Fruit fly (Drosophila melanogaster) whole organism, prepupa: Measurements from ENCODE around the gene Dlic.

Experiments
- CG10631 ChIP-seq: fragments of 200-800 bp; sonication (Bioruptor generic); optimal IDR thresholded peaks from 2 replicates; lab custom pipeline; 2016; ENCODE audit warnings: missing biosample characterization, missing genetic modification characterization
- CG10669 ChIP-seq: fragments of 200-800 bp; sonication (Bioruptor generic); optimal IDR thresholded peaks from 3 replicates; lab custom pipeline; 2018; ENCODE audit warnings: missing biosample characterization, mild to moderate bottlenecking, missing genetic modification characterization, moderate library complexity
- CG11294 ChIP-seq: fragments of 200-800 bp; sonication (Bioruptor generic); IDR thresholded peaks from 2 replicates; pipeline ENCODE4 v1.3.6; 2022; ENCODE audit warnings: missing biosample characterization, missing genetic modification characterization
- CG11902 ChIP-seq: fragments of 200-800 bp; sonication (Bioruptor generic); optimal IDR thresholded peaks from 3 replicates; lab custom pipeline; 2016; ENCODE audit warnings: missing biosample characterization, missing genetic modification characterization
- CG15336 ChIP-seq: fragments of 200-800 bp; sonication (Bioruptor generic); IDR thresholded peaks from 2 replicates; pipeline ENCODE4 v1.3.6; 2022; ENCODE audit warnings: missing biosample characterization, missing genetic modification characterization
- CG16779 ChIP-seq: fragments of 200-800 bp; sonication (Bioruptor generic); optimal IDR thresholded peaks from 3 replicates; lab custom pipeline; 2017; ENCODE audit warnings: missing biosample characterization, mild to moderate bottlenecking, missing genetic modification characterization
- CG3032 ChIP-seq: fragments of 200-800 bp; optimal IDR thresholded peaks from 2 replicates; lab custom pipeline; 2019; ENCODE audit warnings: missing biosample characterization, mild to moderate bottlenecking, missing genetic modification characterization, moderate library complexity
- CG31627 ChIP-seq: fragments of 200-800 bp; sonication (Bioruptor generic); optimal IDR thresholded peaks from 3 replicates; lab custom pipeline; 2016; ENCODE audit warnings: missing biosample characterization, missing genetic modification characterization
- CG32006 ChIP-seq: fragments of 200-800 bp; sonication (Bioruptor generic); optimal IDR thresholded peaks from 3 replicates; lab custom pipeline; 2017; ENCODE audit warnings: missing biosample characterization, mild to moderate bottlenecking, missing genetic modification characterization
- CG34406 ChIP-seq: fragments of 200-800 bp; sonication (Bioruptor generic); optimal IDR thresholded peaks from 3 replicates; lab custom pipeline; 2016; ENCODE audit warnings: missing biosample characterization, missing genetic modification characterization
- CG3919 ChIP-seq: fragments of 200-800 bp; sonication (Bioruptor generic); optimal IDR thresholded peaks from 3 replicates; lab custom pipeline; 2016; ENCODE audit warnings: missing biosample characterization, missing genetic modification characterization
- CG4318 ChIP-seq: fragments of 200-800 bp; sonication (Bioruptor generic); optimal IDR thresholded peaks from 3 replicates; lab custom pipeline; 2017; ENCODE audit warnings: missing biosample characterization, mild to moderate bottlenecking, missing genetic modification characterization
- CG6163 ChIP-seq: fragments of 200-800 bp; sonication (Bioruptor generic); IDR thresholded peaks from 3 replicates; pipeline ENCODE4 v1.3.6; 2022; ENCODE audit warnings: missing biosample characterization, missing genetic modification characterization
- CG6808 ChIP-seq: fragments of 200-800 bp; sonication (Bioruptor generic); optimal IDR thresholded peaks from 3 replicates; lab custom pipeline; 2017; ENCODE audit warnings: missing biosample characterization, missing genetic modification characterization, mild to moderate bottlenecking, moderate library complexity, missing genetic modification reagents
- CG6854 ChIP-seq: fragments of 200-800 bp; sonication (Bioruptor generic); optimal IDR thresholded peaks from 2 replicates; lab custom pipeline; 2017; ENCODE audit warnings: missing biosample characterization, mild to moderate bottlenecking, missing genetic modification characterization
- CG7368 ChIP-seq: fragments of 200-800 bp; sonication (Bioruptor generic); optimal IDR thresholded peaks from 3 replicates; lab custom pipeline; 2016; ENCODE audit warnings: missing biosample characterization, missing genetic modification characterization
- CG8319 ChIP-seq: fragments of 200-800 bp; sonication (Bioruptor generic); optimal IDR thresholded peaks from 3 replicates; lab custom pipeline; 2016; ENCODE audit warnings: missing biosample characterization, missing genetic modification characterization
- Eip75B ChIP-seq: fragments of 200-800 bp; sonication (Bioruptor generic); optimal IDR thresholded peaks from 3 replicates; lab custom pipeline; 2016; ENCODE audit warnings: missing biosample characterization, missing genetic modification characterization
- Eip78C ChIP-seq: fragments of 200-800 bp; sonication (Bioruptor generic); peaks from one replicate; lab custom pipeline; 2016; ENCODE audit warnings: missing biosample characterization, missing genetic modification characterization
- Eip93F ChIP-seq: fragments of 200-800 bp; sonication (Bioruptor generic); optimal IDR thresholded peaks from 2 replicates; lab custom pipeline; 2016; ENCODE audit warnings: missing biosample characterization, mild to moderate bottlenecking, missing genetic modification characterization
- Ets96B ChIP-seq: fragments of 200-800 bp; optimal IDR thresholded peaks from 2 replicates; lab custom pipeline; 2019; ENCODE audit warnings: missing biosample characterization, mild to moderate bottlenecking, missing genetic modification characterization, moderate library complexity
- Hr39 ChIP-seq: fragments of 200-800 bp; sonication (Bioruptor generic); optimal IDR thresholded peaks from 2 replicates; lab custom pipeline; 2016; ENCODE audit warnings: missing biosample characterization, missing genetic modification characterization
- Lpt ChIP-seq: fragments of 200-800 bp; sonication (Bioruptor generic); optimal IDR thresholded peaks from 3 replicates; lab custom pipeline; 2016; ENCODE audit warnings: missing biosample characterization, missing genetic modification characterization
- Met ChIP-seq: fragments of 200-800 bp; sonication (Bioruptor generic); optimal IDR thresholded peaks from 3 replicates; lab custom pipeline; 2016; ENCODE audit warnings: missing biosample characterization, missing genetic modification characterization
- Sox102F ChIP-seq: fragments of 200-800 bp; sonication (Bioruptor generic); optimal IDR thresholded peaks from 2 replicates; lab custom pipeline; 2016; ENCODE audit warnings: missing biosample characterization, mild to moderate bottlenecking, missing genetic modification characterization
- Sox14 ChIP-seq: fragments of 200-800 bp; sonication (Bioruptor generic); optimal IDR thresholded peaks from 3 replicates; lab custom pipeline; 2016; ENCODE audit warnings: missing biosample characterization, missing genetic modification characterization
- Sox15 ChIP-seq: fragments of 200-800 bp; sonication (Bioruptor generic); optimal IDR thresholded peaks from 3 replicates; lab custom pipeline; 2016; ENCODE audit warnings: missing biosample characterization, missing genetic modification characterization
- achi ChIP-seq: fragments of 200-800 bp; sonication (Bioruptor generic); optimal IDR thresholded peaks from 3 replicates; lab custom pipeline; 2016; ENCODE audit warnings: missing biosample characterization, missing genetic modification characterization
- acj6 ChIP-seq: fragments of 200-800 bp; sonication (Bioruptor generic); optimal IDR thresholded peaks from 3 replicates; lab custom pipeline; 2016; ENCODE audit warnings: missing biosample characterization, missing genetic modification characterization
- cyc ChIP-seq: fragments of 200-800 bp; sonication (Bioruptor generic); optimal IDR thresholded peaks from 3 replicates; lab custom pipeline; 2016; ENCODE audit warnings: missing biosample characterization, missing genetic modification characterization
- dac ChIP-seq: fragments of 200-800 bp; sonication (Bioruptor generic); optimal IDR thresholded peaks from 2 replicates; lab custom pipeline; 2017; ENCODE audit warnings: missing biosample characterization, mild to moderate bottlenecking, missing genetic modification characterization
- dsx ChIP-seq: fragments of 200-800 bp; optimal IDR thresholded peaks from 3 replicates; lab custom pipeline; 2019; ENCODE audit warnings: missing biosample characterization, mild to moderate bottlenecking, missing genetic modification characterization, moderate library complexity; ENCODE audit not compliant: poor library complexity, severe bottlenecking
- esn ChIP-seq: fragments of 200-800 bp; sonication (Bioruptor generic); optimal IDR thresholded peaks from 2 replicates; lab custom pipeline; 2016; ENCODE audit warnings: missing biosample characterization, mild to moderate bottlenecking, missing genetic modification characterization, moderate library complexity
- fd59A ChIP-seq: fragments of 200-800 bp; sonication (Bioruptor generic); optimal IDR thresholded peaks from 2 replicates; lab custom pipeline; 2017; ENCODE audit warnings: missing biosample characterization, mild to moderate bottlenecking, missing genetic modification characterization, missing genetic modification reagents
- fd85E ChIP-seq: fragments of 200-800 bp; sonication (Bioruptor generic); optimal IDR thresholded peaks from 3 replicates; lab custom pipeline; 2016; ENCODE audit warnings: missing biosample characterization, missing genetic modification characterization
- fkh ChIP-seq: fragments of 200-800 bp; sonication (Bioruptor generic); optimal IDR thresholded peaks from 3 replicates; lab custom pipeline; 2017; ENCODE audit warnings: missing biosample characterization, mild to moderate bottlenecking, missing genetic modification characterization, moderate library complexity
- pdm3 ChIP-seq: fragments of 200-800 bp; sonication (Bioruptor generic); optimal IDR thresholded peaks from 3 replicates; lab custom pipeline; 2016; ENCODE audit warnings: missing biosample characterization, missing genetic modification characterization
- salr ChIP-seq, 2 experiments: fragments of 200-800 bp; sonication (Bioruptor generic); optimal IDR thresholded peaks; 3 replicates each; lab custom pipeline; 2016 to 2018; ENCODE audit warnings: missing biosample characterization in 2 of 2, missing genetic modification characterization in 2 of 2, mild to moderate bottlenecking in 1 of 2
- ss ChIP-seq, 2 experiments: fragments of 200-800 bp; sonication (Bioruptor generic); optimal IDR thresholded peaks; 2 replicates in 1 of 2; 3 replicates in 1 of 2; lab custom pipeline; 2017 to 2018; ENCODE audit warnings: mild to moderate bottlenecking in 2 of 2, missing biosample characterization in 2 of 2, missing genetic modification characterization in 2 of 2, moderate library complexity in 1 of 2
- svp ChIP-seq: fragments of 200-800 bp; sonication (Bioruptor generic); peaks from one replicate; lab custom pipeline; 2016; ENCODE audit warnings: missing biosample characterization, missing genetic modification characterization
- vri ChIP-seq: fragments of 200-800 bp; sonication (Bioruptor generic); optimal IDR thresholded peaks from 3 replicates; lab custom pipeline; 2016; ENCODE audit warnings: missing biosample characterization, mild to moderate bottlenecking, missing genetic modification characterization

The Dlic gene

DNA sequence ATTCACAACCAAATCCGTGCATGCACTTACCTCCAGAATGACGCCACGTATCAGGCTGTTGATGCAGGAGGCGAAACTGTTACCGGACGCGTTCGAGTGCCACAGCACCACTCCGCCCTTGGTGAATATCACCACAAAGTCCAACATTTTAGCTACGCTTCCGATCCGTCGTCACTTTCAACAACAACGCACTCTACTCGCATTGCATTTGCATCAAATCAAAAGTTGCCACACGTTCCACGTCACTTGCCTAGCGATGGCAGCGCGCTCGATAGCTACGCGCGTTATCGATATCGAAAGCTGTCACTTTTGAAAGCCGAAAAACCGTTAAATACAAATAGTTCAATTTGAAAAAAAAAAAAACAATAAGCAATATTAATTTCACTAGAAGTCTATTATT lies 25.4 kb upstream of the Dlic start, which contains the start of gene SrpRalpha:
Gene SrpRalpha, minus strand, starts transcription at position 260 of the 400 bp plus-strand sequence.
- 0 out of 2 replicates have a peak, but pooled peaks have one; percentile 15 for TF ChIP-seq CG15336 (GFP tag; lab: Robert Waterston, UW)
- TF ChIP-seq Sox15 (GFP tag; lab: Kevin White, UChicago) = no peak
- peak; percentile 99 for TF ChIP-seq achi (GFP tag; lab: Kevin White, UChicago)
- TF ChIP-seq esn (GFP tag; lab: Kevin White, UChicago) = peak; percentile 1
- TF ChIP-seq CG8319 (GFP tag; lab: Kevin White, UChicago) = no peak
- TF ChIP-seq CG31627 (GFP tag; lab: Kevin White, UChicago) = no peak

DNA sequence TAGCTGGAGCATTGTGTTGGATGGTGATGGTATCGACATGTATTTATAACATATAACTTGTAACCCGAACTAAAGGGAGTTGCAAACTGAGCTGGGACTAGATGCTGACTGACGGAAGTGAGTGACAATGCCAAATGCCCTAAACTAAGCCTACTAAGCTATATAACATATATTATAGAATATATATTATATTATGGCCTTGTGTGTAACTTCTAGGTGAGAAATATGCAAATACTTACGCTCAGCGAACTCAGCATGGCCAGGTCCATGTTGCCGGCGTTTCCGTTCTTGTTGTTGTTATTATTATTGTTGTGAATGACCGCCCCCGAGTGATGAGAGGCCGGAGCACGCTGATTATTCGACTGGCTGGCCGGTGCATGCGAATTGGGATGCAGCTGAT lies 21.9 kb upstream of the Dlic start, which contains the start of gene CG44385:
Gene CG44385, minus strand, starts transcription at position 101 of the 400 bp plus-strand sequence.
- TF ChIP-seq CG3032 (no peak), CG10669 (GFP tag; lab: Kevin White, UChicago) (no peak), fkh (no peak), dac (no peak), fd85E (no peak), CG15336 (GFP tag; lab: Robert Waterston, UW) (no peak), CG6808 (no peak), CG6854 (no peak), Met (no peak)

DNA sequence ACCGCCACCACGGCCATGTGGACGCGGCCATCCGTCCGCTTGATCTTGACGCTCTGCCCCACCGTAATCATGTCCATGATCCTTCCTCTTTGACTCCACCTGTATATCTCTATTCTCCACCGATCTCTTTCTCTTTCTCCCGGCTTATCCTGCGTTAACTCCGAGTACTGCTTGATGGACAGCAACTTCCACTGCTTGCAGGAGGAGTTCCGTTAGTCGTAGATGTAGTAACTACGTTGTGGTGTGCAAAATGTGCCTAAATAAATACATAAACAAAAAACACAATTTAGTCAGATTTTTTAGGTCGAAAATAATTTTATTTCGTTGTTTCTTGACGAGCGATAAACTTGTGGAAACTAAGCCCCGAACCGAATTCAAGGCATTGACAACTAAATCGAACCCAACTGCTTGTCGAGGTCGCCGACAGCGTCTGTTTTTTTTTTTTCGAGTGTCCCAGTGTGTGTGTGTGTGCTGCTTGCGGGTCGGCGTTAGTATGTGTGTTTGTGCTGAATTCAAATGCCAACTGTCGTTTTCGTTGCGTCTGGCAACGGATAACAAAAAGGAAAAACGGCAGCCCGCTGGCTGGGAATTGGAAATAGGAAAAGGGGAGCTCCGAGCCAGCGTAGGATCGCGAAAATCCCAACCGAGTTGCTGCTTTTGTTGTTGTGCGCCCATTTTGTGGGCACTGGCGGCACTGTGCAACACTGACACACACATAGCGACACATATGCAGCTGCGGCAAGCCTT lies 18.2 kb upstream of the Dlic start:
- TF ChIP-seq Eip78C (GFP tag; lab: Kevin White, UChicago) (peak; percentile 5), fd59A (GFP tag; lab: Kevin White, UChicago) (no peak), CG16779 (tag; lab: Kevin White, UChicago) (no peak), Hr39 (GFP tag; lab: Kevin White, UChicago) (no peak), esn (GFP tag; lab: Kevin White, UChicago) (no peak), CG6163 (GFP tag; lab: Robert Waterston, UW) (no peak), CG32006 (GFP tag; lab: Kevin White, UChicago) (no peak), CG6808 (no peak), CG3032 (no peak), CG4318 (GFP tag; lab: Kevin White, UChicago) (no peak), dsx (no peak), cyc (GFP tag; lab: Kevin White, UChicago) (no peak), CG11294 (no peak), ss (GFP tag; optimal IDR thresholded peaks at IDR 0.05; lab: Kevin White, UChicago) (no peak), CG15336 (GFP tag; lab: Robert Waterston, UW) (0 out of 2 replicates have a peak, but pooled peaks have one; percentile 7), Sox15 (GFP tag; lab: Kevin White, UChicago) (no peak), acj6 (GFP tag; lab: Kevin White, UChicago) (no peak), svp (GFP tag; lab: Kevin White, UChicago) (peak; percentile 41), vri (no peak), Sox102F (no peak)

DNA sequence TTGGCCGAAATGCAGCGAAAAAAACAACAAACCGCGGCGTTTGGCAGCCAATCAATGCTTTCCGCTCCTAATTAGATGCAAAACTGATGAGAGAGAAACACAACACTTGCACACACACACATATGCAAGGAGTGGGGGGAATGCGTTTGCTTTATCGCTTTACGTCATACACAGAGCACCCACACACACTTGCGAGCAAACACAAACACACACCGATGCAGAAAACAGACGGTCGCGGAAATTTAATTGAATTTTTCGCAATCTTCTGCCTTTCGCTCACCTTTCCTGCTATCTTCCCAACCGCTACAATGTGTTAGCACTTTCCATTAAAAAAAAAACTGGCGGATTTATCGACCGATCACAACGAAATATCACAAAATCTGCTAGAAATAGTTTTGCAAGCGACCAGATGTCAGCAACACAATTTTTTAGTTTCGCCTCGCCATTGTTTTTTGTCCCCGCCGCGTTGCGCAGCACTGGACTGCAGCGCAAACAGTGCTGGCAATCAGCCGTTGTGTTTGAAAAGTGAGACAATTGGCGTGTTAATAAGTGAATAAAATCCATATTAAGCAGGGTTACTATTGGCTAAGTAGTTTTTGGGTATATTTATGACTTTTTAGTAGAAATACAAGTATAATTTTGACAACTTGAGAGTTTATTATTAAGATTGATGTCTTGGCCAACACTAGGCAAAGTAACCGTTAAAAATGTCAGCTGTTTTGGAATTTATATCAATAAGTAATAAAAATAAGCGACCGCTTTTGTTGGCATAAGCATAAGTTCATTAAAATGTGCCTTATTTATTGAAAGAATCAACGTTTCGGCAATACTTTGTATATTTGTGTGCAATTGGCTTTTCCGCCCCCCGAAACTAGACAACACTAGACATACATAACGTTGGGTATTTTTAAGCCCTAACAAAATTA lies 17.4 kb upstream of the Dlic start, which contains the start of gene Klp10A:
Gene Klp10A, minus strand, starts transcription at position 532 of the 926 bp plus-strand sequence.
- peak; percentile 1 for TF ChIP-seq Hr39 (GFP tag; lab: Kevin White, UChicago)
- no peak for TF ChIP-seq CG6854
- TF ChIP-seq svp (GFP tag; lab: Kevin White, UChicago) = peak; percentile 76
- TF ChIP-seq Sox15 (GFP tag; lab: Kevin White, UChicago) = no peak
- TF ChIP-seq CG7368 (GFP tag; lab: Kevin White, UChicago) = peak; percentile 34
- peak; percentile 87 for TF ChIP-seq vri
- TF ChIP-seq pdm3 (GFP tag; lab: Kevin White, UChicago) = no peak
- peak; percentile 39 for TF ChIP-seq cyc (GFP tag; lab: Kevin White, UChicago)
- TF ChIP-seq CG11902 = no peak
- peak; percentile 39 for TF ChIP-seq CG31627 (GFP tag; lab: Kevin White, UChicago)
- no peak for TF ChIP-seq Ets96B
- no peak for TF ChIP-seq CG3032
- no peak for TF ChIP-seq Lpt (GFP tag; lab: Kevin White, UChicago)
- TF ChIP-seq CG6808 = no peak
- TF ChIP-seq Sox14 (GFP tag; lab: Kevin White, UChicago) = peak; percentile 51
- no peak for TF ChIP-seq fd59A (GFP tag; lab: Kevin White, UChicago)
- no peak for TF ChIP-seq CG3919 (GFP tag; lab: Kevin White, UChicago)
- no peak for TF ChIP-seq salr (GFP tag; optimal IDR thresholded peaks at IDR 0.05; lab: Kevin White, UChicago)
- TF ChIP-seq Eip93F (GFP tag; lab: Kevin White, UChicago) = no peak
- TF ChIP-seq CG32006 (GFP tag; lab: Kevin White, UChicago) = no peak
- TF ChIP-seq Eip75B = no peak
- no peak for TF ChIP-seq CG34406 (GFP tag; lab: Kevin White, UChicago)
- peak; percentile 36 for TF ChIP-seq CG10631 (GFP tag; lab: Kevin White, UChicago)
